Worm (Caenorhabditis elegans) whole organism, mixed stage, embryonic: ENCODE results near the gene R52.6.

ENCODE experiments used
- M03D4.4 ChIP-seq: sonication (generic microtip); optimal IDR thresholded peaks from 2 replicates; lab custom pipeline; 2017; ENCODE audit warnings: mild to moderate bottlenecking, missing genetic modification characterization, missing compliant biosample characterization
- bed-3 ChIP-seq: fragments of 200-800 bp; sonication (Bioruptor generic); optimal IDR thresholded peaks from 3 replicates; lab custom pipeline; 2018; ENCODE audit warnings: mild to moderate bottlenecking, missing genetic modification characterization, moderate library complexity, missing compliant biosample characterization
- blmp-1 ChIP-seq: fragments of 150-350 bp; optimal IDR thresholded peaks from 2 replicates; lab custom pipeline; 2014; ENCODE audit warnings: missing biosample characterization, missing genetic modification characterization
- ceh-39 ChIP-seq: fragments of 150-350 bp; optimal IDR thresholded peaks from 2 replicates; lab custom pipeline; 2014; ENCODE audit warnings: missing biosample characterization, missing genetic modification characterization
- ceh-83 ChIP-seq: fragments of 200-800 bp; sonication (Bioruptor generic); optimal IDR thresholded peaks from 2 replicates; lab custom pipeline; 2018; ENCODE audit warnings: mild to moderate bottlenecking, missing genetic modification characterization, missing compliant biosample characterization
- ces-1 ChIP-seq: fragments of 150-350 bp; optimal IDR thresholded peaks from 2 replicates; lab custom pipeline; 2014; ENCODE audit warnings: missing biosample characterization, missing genetic modification reagents, missing genetic modification characterization
- cnd-1 ChIP-seq: fragments of 200-800 bp; sonication (Bioruptor generic); optimal IDR thresholded peaks from 2 replicates; lab custom pipeline; 2018; ENCODE audit warnings: mild to moderate bottlenecking, missing genetic modification characterization, missing compliant biosample characterization
- drap-1 ChIP-seq: fragments of 200-800 bp; sonication (Bioruptor generic); optimal IDR thresholded peaks from 3 replicates; lab custom pipeline; 2018; ENCODE audit warnings: mild to moderate bottlenecking, missing genetic modification characterization, missing compliant biosample characterization
- elt-1 ChIP-seq: sonication (generic microtip); optimal IDR thresholded peaks from 2 replicates; lab custom pipeline; 2017; ENCODE audit warnings: missing genetic modification characterization, mild to moderate bottlenecking, missing compliant biosample characterization, antibody characterized with exemption, moderate library complexity, borderline replicate concordance; ENCODE audit not compliant: insufficient read depth
- elt-3 ChIP-seq: fragments of 150-350 bp; optimal IDR thresholded peaks from 2 replicates; lab custom pipeline; 2014; ENCODE audit warnings: missing biosample characterization, missing genetic modification characterization
- flh-1 ChIP-seq: fragments of 200-800 bp; sonication (Bioruptor generic); optimal IDR thresholded peaks from 2 replicates; lab custom pipeline; 2018; ENCODE audit warnings: mild to moderate bottlenecking, missing genetic modification characterization, moderate library complexity, missing compliant biosample characterization
- ham-2 ChIP-seq: fragments of 200-800 bp; sonication (Bioruptor generic); optimal IDR thresholded peaks from 2 replicates; lab custom pipeline; 2018; ENCODE audit warnings: mild to moderate bottlenecking, missing genetic modification characterization, missing compliant biosample characterization
- hlh-1 ChIP-seq: fragments of 150-350 bp; optimal IDR thresholded peaks from 2 replicates; lab custom pipeline; 2014; ENCODE audit warnings: missing biosample characterization, missing genetic modification reagents, missing genetic modification characterization
- lin-13 ChIP-seq: fragments of 150-350 bp; optimal IDR thresholded peaks from 2 replicates; lab custom pipeline; 2014; ENCODE audit warnings: missing biosample characterization, missing genetic modification characterization
- lin-32 ChIP-seq: fragments of 200-800 bp; sonication (Bioruptor generic); optimal IDR thresholded peaks from 2 replicates; lab custom pipeline; 2018; ENCODE audit warnings: mild to moderate bottlenecking, missing genetic modification characterization, missing compliant biosample characterization
- lsy-2 ChIP-seq: fragments of 150-350 bp; optimal IDR thresholded peaks from 2 replicates; lab custom pipeline; 2014; ENCODE audit warnings: missing biosample characterization, missing genetic modification characterization
- mab-5 ChIP-seq: fragments of 150-350 bp; optimal IDR thresholded peaks from 2 replicates; lab custom pipeline; 2014; ENCODE audit warnings: missing biosample characterization, missing genetic modification characterization
- mep-1 ChIP-seq: fragments of 150-350 bp; optimal IDR thresholded peaks from 2 replicates; lab custom pipeline; 2017; ENCODE audit warnings: missing biosample characterization, missing genetic modification reagents, missing genetic modification characterization, inconsistent platforms
- mls-2 ChIP-seq: sonication (generic microtip); optimal IDR thresholded peaks from 2 replicates; lab custom pipeline; 2016; ENCODE audit warnings: mild to moderate bottlenecking, missing genetic modification characterization, moderate library complexity, missing compliant biosample characterization
- nhr-12 ChIP-seq: fragments of 150-350 bp; optimal IDR thresholded peaks from 2 replicates; lab custom pipeline; 2014; ENCODE audit warnings: missing biosample characterization, missing genetic modification characterization
- nhr-28 ChIP-seq: fragments of 150-350 bp; optimal IDR thresholded peaks from 2 replicates; lab custom pipeline; 2014; ENCODE audit warnings: missing biosample characterization, missing genetic modification characterization
- nhr-76 ChIP-seq: sonication (generic microtip); optimal IDR thresholded peaks from 2 replicates; lab custom pipeline; 2017; ENCODE audit warnings: missing biosample characterization, missing genetic modification characterization
- pha-4 ChIP-seq: fragments of 150-350 bp; optimal IDR thresholded peaks from 2 replicates; lab custom pipeline; 2018; ENCODE audit warnings: missing biosample characterization, missing genetic modification reagents, missing genetic modification characterization
- sem-2 ChIP-seq: fragments of 200-800 bp; sonication (Bioruptor generic); optimal IDR thresholded peaks from 2 replicates; lab custom pipeline; 2018; ENCODE audit warnings: mild to moderate bottlenecking, missing genetic modification characterization, missing compliant biosample characterization
- snpc-4 ChIP-seq: fragments of 150-350 bp; optimal IDR thresholded peaks from 2 replicates; lab custom pipeline; 2014; ENCODE audit warnings: missing biosample characterization, missing genetic modification characterization
- sptf-1 ChIP-seq: sonication (generic microtip); optimal IDR thresholded peaks from 2 replicates; lab custom pipeline; 2017; ENCODE audit warnings: mild to moderate bottlenecking, missing genetic modification characterization, moderate library complexity, missing compliant biosample characterization
- tbx-8 ChIP-seq: fragments of 200-800 bp; sonication (Bioruptor generic); optimal IDR thresholded peaks from 2 replicates; lab custom pipeline; 2018; ENCODE audit warnings: mild to moderate bottlenecking, missing genetic modification characterization, moderate library complexity, missing compliant biosample characterization
- unc-120 ChIP-seq: sonication (generic microtip); optimal IDR thresholded peaks from 2 replicates; lab custom pipeline; 2017; ENCODE audit warnings: missing genetic modification characterization, missing compliant biosample characterization; ENCODE audit not compliant: poor library complexity, severe bottlenecking
- unc-39 ChIP-seq: fragments of 150-350 bp; optimal IDR thresholded peaks from 2 replicates; lab custom pipeline; 2014; ENCODE audit warnings: missing biosample characterization, missing genetic modification characterization
- unc-62 ChIP-seq: fragments of 150-350 bp; optimal IDR thresholded peaks from 2 replicates; lab custom pipeline; 2014; ENCODE audit warnings: missing biosample characterization, missing genetic modification reagents, missing genetic modification characterization
- ztf-11 ChIP-seq: fragments of 150-350 bp; optimal IDR thresholded peaks from 2 replicates; lab custom pipeline; 2014; ENCODE audit warnings: missing biosample characterization, missing genetic modification characterization

R52.6 gene

ce11 chrII:2122762-2123161 lies 9.9 kb upstream of the R52.6 start:
- TF ChIP-seq unc-39 (tag; lab: Kevin White, UChicago): no peak
- TF ChIP-seq unc-120 (tag; lab: Kevin White, UChicago): no peak
- TF ChIP-seq elt-1 (tag; lab: Kevin White, UChicago): no peak
- no peak for TF ChIP-seq mls-2
- TF ChIP-seq ceh-83 (GFP tag; lab: Kevin White, UChicago): no peak
- TF ChIP-seq sptf-1 (tag; lab: Kevin White, UChicago): no peak
- no peak for TF ChIP-seq M03D4.4
- no peak for TF ChIP-seq pha-4 (tag; lab: Kevin White, UChicago)
- no peak for TF ChIP-seq unc-62 (GFP tag; lab: Kevin White, UChicago)
- TF ChIP-seq sem-2 (GFP tag; lab: Kevin White, UChicago): no peak
- no peak for TF ChIP-seq nhr-12 (tag; lab: Kevin White, UChicago)

ce11 chrII:2122091-2122490 lies 9.2 kb upstream of the R52.6 start, which contains the start of gene math-37:
math-37 (minus strand) TSS chrII:2122191.
- TF ChIP-seq blmp-1 (tag; lab: Kevin White, UChicago) (no peak), pha-4 (tag; lab: Kevin White, UChicago) (no peak), hlh-1 (tag; lab: Kevin White, UChicago) (no peak), mls-2 (no peak), unc-120 (tag; lab: Kevin White, UChicago) (no peak), bed-3 (no peak), M03D4.4 (no peak), sptf-1 (tag; lab: Kevin White, UChicago) (no peak), mab-5 (tag; lab: Kevin White, UChicago) (no peak), drap-1 (GFP tag; lab: Kevin White, UChicago) (no peak), mep-1 (tag; lab: Kevin White, UChicago) (no peak), elt-3 (no peak), nhr-76 (tag; lab: Kevin White, UChicago) (no peak), unc-39 (tag; lab: Kevin White, UChicago) (no peak), elt-1 (tag; lab: Kevin White, UChicago) (no peak), lin-32 (GFP tag; lab: Kevin White, UChicago) (no peak), snpc-4 (tag; lab: Kevin White, UChicago) (no peak), nhr-12 (tag; lab: Kevin White, UChicago) (no peak), tbx-8 (GFP tag; lab: Kevin White, UChicago) (no peak)

ce11 chrII:2116794-2117193 lies 3.9 kb upstream of the R52.6 start, which contains the start of gene srh-195:
srh-195 (minus strand) TSS chrII:2116894.
- TF ChIP-seq ztf-11 (tag; lab: Kevin White, UChicago) (no peak), pha-4 (tag; lab: Kevin White, UChicago) (no peak), ceh-83 (GFP tag; lab: Kevin White, UChicago) (no peak), nhr-12 (tag; lab: Kevin White, UChicago) (no peak), lin-32 (GFP tag; lab: Kevin White, UChicago) (no peak), hlh-1 (tag; lab: Kevin White, UChicago) (no peak), ham-2 (GFP tag; lab: Kevin White, UChicago) (no peak), M03D4.4 (no peak), bed-3 (no peak)

- TF ChIP-seq drap-1 (GFP tag; lab: Kevin White, UChicago): no peak
- no peak for TF ChIP-seq mab-5 (tag; lab: Kevin White, UChicago)
- TF ChIP-seq lin-13: no peak
- no peak for TF ChIP-seq elt-1 (tag; lab: Kevin White, UChicago)
- no peak for TF ChIP-seq sem-2 (GFP tag; lab: Kevin White, UChicago)
- TF ChIP-seq ham-2 (GFP tag; lab: Kevin White, UChicago): no peak
- no peak for TF ChIP-seq snpc-4 (tag; lab: Kevin White, UChicago)
- no peak for TF ChIP-seq lin-32 (GFP tag; lab: Kevin White, UChicago)
- no peak for TF ChIP-seq elt-3
- no peak for TF ChIP-seq lsy-2 (tag; lab: Kevin White, UChicago)
- no peak for TF ChIP-seq M03D4.4
- TF ChIP-seq ztf-11 (tag; lab: Kevin White, UChicago): no peak
Observed at ce11 chrII:2114488-2114887, 1.6 kb upstream of the R52.6 start.

ce11 chrII:2109943-2110342 lies 2.9 kb downstream of the R52.6 start, which contains the start of gene R52.5:
R52.5 (minus strand) TSS chrII:2110043.
- TF ChIP-seq mab-5 (tag; lab: Kevin White, UChicago): no peak
- no peak for TF ChIP-seq tbx-8 (GFP tag; lab: Kevin White, UChicago)
- no peak for TF ChIP-seq nhr-28
- TF ChIP-seq M03D4.4: no peak
- TF ChIP-seq lsy-2 (tag; lab: Kevin White, UChicago): no peak
- no peak for TF ChIP-seq lin-32 (GFP tag; lab: Kevin White, UChicago)
- TF ChIP-seq hlh-1 (tag; lab: Kevin White, UChicago): no peak
- no peak for TF ChIP-seq mep-1 (tag; lab: Kevin White, UChicago)
- TF ChIP-seq ceh-39 (tag; lab: Kevin White, UChicago): no peak
- TF ChIP-seq ces-1 (GFP tag; lab: Kevin White, UChicago): no peak
- TF ChIP-seq mls-2: no peak
- no peak for TF ChIP-seq flh-1 (GFP tag; lab: Kevin White, UChicago)
- TF ChIP-seq unc-120 (tag; lab: Kevin White, UChicago): no peak
- TF ChIP-seq cnd-1 (tag; lab: Kevin White, UChicago): no peak
